Worm (Caenorhabditis elegans): ENCODE data around the gene unc-1.

DNA sequence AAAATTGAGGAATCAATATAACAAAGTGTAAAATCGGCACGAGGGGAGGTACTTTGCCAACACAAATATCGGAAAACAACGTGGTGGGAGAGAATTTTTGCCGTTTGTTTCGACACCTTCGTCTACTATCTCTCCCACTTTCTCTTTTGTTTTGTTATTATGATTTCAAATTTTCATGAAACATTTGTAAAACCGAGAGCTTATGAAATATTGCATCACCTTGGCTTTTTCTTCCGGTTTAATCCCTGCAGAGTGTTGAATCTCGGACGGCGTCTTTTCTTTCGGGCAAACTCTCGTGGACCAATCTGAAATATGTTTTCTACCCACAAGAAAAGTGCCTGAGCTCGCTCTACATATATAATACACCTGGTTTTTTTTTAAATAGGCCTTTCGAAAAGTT, 17.9 kb downstream of the unc-1 start:
- no peak for TF ChIP-seq snpc-4 (tag; optimal IDR thresholded peaks at IDR 0.05)
- no peak for TF ChIP-seq pha-4 (tag; optimal IDR thresholded peaks at IDR 0.05)
- TF ChIP-seq mls-2 (tag; optimal IDR thresholded peaks at IDR 0.05): no peak
- no peak for TF ChIP-seq drap-1 (GFP tag; optimal IDR thresholded peaks at IDR 0.05)
- no peak for TF ChIP-seq ztf-11 (tag; optimal IDR thresholded peaks at IDR 0.05)
- no peak for TF ChIP-seq nhr-28 (tag; optimal IDR thresholded peaks at IDR 0.05)
- no peak for TF ChIP-seq nhr-237 (tag; optimal IDR thresholded peaks at IDR 0.05)
- no peak for TF ChIP-seq nhr-12 (tag; optimal IDR thresholded peaks at IDR 0.05)
